Worm (Caenorhabditis elegans): ENCODE results near the gene mtre-1.

mtre-1 gene

ce11 chrII:8075324-8075810 is 25.0 kb upstream of the mtre-1 start, which contains the start of gene K02C4.2:
Gene K02C4.2, plus strand, starts transcription at chrII:8075760.
- TF ChIP-seq hmbx-1 (tag; optimal IDR thresholded peaks at IDR 0.05) = peak; percentile 22
- TF ChIP-seq tra-4 (tag; optimal IDR thresholded peaks at IDR 0.05) = peak; percentile 42
- no peak for TF ChIP-seq ama-1 (optimal IDR thresholded peaks at IDR 0.05)
- TF ChIP-seq hnd-1 (tag; optimal IDR thresholded peaks at IDR 0.05) = peak; percentile 51
- peak; percentile 81 for TF ChIP-seq sea-1 (GFP tag; conservative IDR thresholded peaks at IDR 0.05)
- peak; percentile 44 for TF ChIP-seq ceh-36 (tag; optimal IDR thresholded peaks at IDR 0.05)
- TF ChIP-seq scrt-1 (GFP tag; IDR thresholded peaks at IDR 0.05) = peak; percentile 80
- peak; percentile 69 for TF ChIP-seq tbx-37 (GFP tag; conservative IDR thresholded peaks at IDR 0.05)
- TF ChIP-seq hmg-4 (GFP tag; optimal IDR thresholded peaks at IDR 0.05) = peak; percentile 89
- peak; percentile 75 for TF ChIP-seq tbx-11 (GFP tag; IDR thresholded peaks at IDR 0.05)
- TF ChIP-seq pes-1 (GFP tag; IDR thresholded peaks at IDR 0.05) = no peak; the same call in 1 of the 2 replicates
- peak; percentile 81 for TF ChIP-seq aly-1 (tag; optimal IDR thresholded peaks at IDR 0.05)
- peak; percentile 59 for TF ChIP-seq ceh-13 (GFP tag; optimal IDR thresholded peaks at IDR 0.05)
- no peak for TF ChIP-seq ets-7 (tag; optimal IDR thresholded peaks at IDR 0.05)
- TF ChIP-seq flt-1 (GFP tag; IDR thresholded peaks at IDR 0.05) = peak; percentile 79
- peak; percentile 22 for TF ChIP-seq F13C5.2 (tag; optimal IDR thresholded peaks at IDR 0.05)
- TF ChIP-seq B0310.2 (tag; optimal IDR thresholded peaks at IDR 0.05) = peak; percentile 26

- TF ChIP-seq ceh-36 (tag; optimal IDR thresholded peaks at IDR 0.05) (no peak), hmbx-1 (tag; optimal IDR thresholded peaks at IDR 0.05) (no peak), pes-1 (GFP tag; IDR thresholded peaks at IDR 0.05) (no peak)
Measured at ce11 chrII:8074058-8074457, 23.7 kb upstream of the mtre-1 start.

- TF ChIP-seq flt-1 (GFP tag; IDR thresholded peaks at IDR 0.05) = no peak
- TF ChIP-seq aly-1 (tag; optimal IDR thresholded peaks at IDR 0.05) = no peak
- no peak for TF ChIP-seq ets-7 (tag; optimal IDR thresholded peaks at IDR 0.05)
- no peak for TF ChIP-seq scrt-1 (GFP tag; IDR thresholded peaks at IDR 0.05)
- no peak for TF ChIP-seq tbx-11 (GFP tag; IDR thresholded peaks at IDR 0.05)
- TF ChIP-seq B0310.2 (tag; optimal IDR thresholded peaks at IDR 0.05) = no peak
- TF ChIP-seq tra-4 (tag; optimal IDR thresholded peaks at IDR 0.05) = no peak
- no peak for TF ChIP-seq tbx-37 (GFP tag; conservative IDR thresholded peaks at IDR 0.05)
- no peak for TF ChIP-seq ceh-36 (tag; optimal IDR thresholded peaks at IDR 0.05)
- TF ChIP-seq ceh-13 (GFP tag; optimal IDR thresholded peaks at IDR 0.05) = no peak
- TF ChIP-seq pes-1 (GFP tag; IDR thresholded peaks at IDR 0.05) = no peak
- no peak for TF ChIP-seq ama-1 (optimal IDR thresholded peaks at IDR 0.05)
- TF ChIP-seq F13C5.2 (tag; optimal IDR thresholded peaks at IDR 0.05) = no peak
- TF ChIP-seq hnd-1 (tag; optimal IDR thresholded peaks at IDR 0.05) = no peak
- TF ChIP-seq hmg-4 (GFP tag; optimal IDR thresholded peaks at IDR 0.05) = no peak
- no peak for TF ChIP-seq sea-1 (GFP tag; conservative IDR thresholded peaks at IDR 0.05)
- no peak for TF ChIP-seq hmbx-1 (tag; optimal IDR thresholded peaks at IDR 0.05)
Measured at ce11 chrII:8073222-8073621, 22.8 kb upstream of the mtre-1 start, which contains the start of gene gpcp-2. Gene gpcp-2, minus strand, starts transcription at chrII:8073374.

ce11 chrII:8071801-8072544 is 21.6 kb upstream of the mtre-1 start:
- TF ChIP-seq F13C5.2 (tag; optimal IDR thresholded peaks at IDR 0.05) = no peak
- no peak for TF ChIP-seq scrt-1 (GFP tag; IDR thresholded peaks at IDR 0.05)
- TF ChIP-seq hnd-1 (tag; optimal IDR thresholded peaks at IDR 0.05) = no peak
- TF ChIP-seq pes-1 (GFP tag; IDR thresholded peaks at IDR 0.05) = no peak
- no peak for TF ChIP-seq B0310.2 (tag; optimal IDR thresholded peaks at IDR 0.05)
- TF ChIP-seq hmbx-1 (tag; optimal IDR thresholded peaks at IDR 0.05) = no peak
- TF ChIP-seq tra-4 (tag; optimal IDR thresholded peaks at IDR 0.05) = no peak
- TF ChIP-seq tbx-11 (GFP tag; IDR thresholded peaks at IDR 0.05) = no peak
- no peak for TF ChIP-seq hmg-4 (GFP tag; optimal IDR thresholded peaks at IDR 0.05)
- TF ChIP-seq ceh-13 (GFP tag; optimal IDR thresholded peaks at IDR 0.05) = no peak
- no peak for TF ChIP-seq ets-7 (tag; optimal IDR thresholded peaks at IDR 0.05)
- no peak for TF ChIP-seq ceh-36 (tag; optimal IDR thresholded peaks at IDR 0.05)
- no peak for TF ChIP-seq ama-1 (optimal IDR thresholded peaks at IDR 0.05)
- TF ChIP-seq aly-1 (tag; optimal IDR thresholded peaks at IDR 0.05) = no peak
- TF ChIP-seq sea-1 (GFP tag; conservative IDR thresholded peaks at IDR 0.05) = no peak
- TF ChIP-seq tbx-37 (GFP tag; conservative IDR thresholded peaks at IDR 0.05) = no peak
- TF ChIP-seq flt-1 (GFP tag; IDR thresholded peaks at IDR 0.05) = no peak

ce11 chrII:8071012-8071625 is 20.7 kb upstream of the mtre-1 start:
- TF ChIP-seq hmbx-1 (tag; optimal IDR thresholded peaks at IDR 0.05) = no peak
- no peak for TF ChIP-seq B0310.2 (tag; optimal IDR thresholded peaks at IDR 0.05)
- TF ChIP-seq pes-1 (GFP tag; IDR thresholded peaks at IDR 0.05) = no peak
- no peak for TF ChIP-seq hmg-4 (GFP tag; optimal IDR thresholded peaks at IDR 0.05)
- no peak for TF ChIP-seq aly-1 (tag; optimal IDR thresholded peaks at IDR 0.05)
- TF ChIP-seq ceh-36 (tag; optimal IDR thresholded peaks at IDR 0.05) = no peak
- no peak for TF ChIP-seq tbx-11 (GFP tag; IDR thresholded peaks at IDR 0.05)
- TF ChIP-seq ama-1 (optimal IDR thresholded peaks at IDR 0.05) = no peak
- no peak for TF ChIP-seq ceh-13 (GFP tag; optimal IDR thresholded peaks at IDR 0.05)
- TF ChIP-seq ets-7 (tag; optimal IDR thresholded peaks at IDR 0.05) = no peak
- TF ChIP-seq F13C5.2 (tag; optimal IDR thresholded peaks at IDR 0.05) = no peak
- no peak for TF ChIP-seq tbx-37 (GFP tag; conservative IDR thresholded peaks at IDR 0.05)
- TF ChIP-seq hnd-1 (tag; optimal IDR thresholded peaks at IDR 0.05) = no peak
- no peak for TF ChIP-seq scrt-1 (GFP tag; IDR thresholded peaks at IDR 0.05)
- no peak for TF ChIP-seq tra-4 (tag; optimal IDR thresholded peaks at IDR 0.05)
- no peak for TF ChIP-seq flt-1 (GFP tag; IDR thresholded peaks at IDR 0.05)
- TF ChIP-seq sea-1 (GFP tag; conservative IDR thresholded peaks at IDR 0.05) = no peak

- TF ChIP-seq hmg-4 (GFP tag; optimal IDR thresholded peaks at IDR 0.05) = no peak
- TF ChIP-seq ets-7 (tag; optimal IDR thresholded peaks at IDR 0.05) = no peak
- no peak for TF ChIP-seq ceh-36 (tag; optimal IDR thresholded peaks at IDR 0.05)
- TF ChIP-seq hmbx-1 (tag; optimal IDR thresholded peaks at IDR 0.05) = no peak
- no peak for TF ChIP-seq sea-1 (GFP tag; conservative IDR thresholded peaks at IDR 0.05)
- no peak for TF ChIP-seq B0310.2 (tag; optimal IDR thresholded peaks at IDR 0.05)
- TF ChIP-seq pes-1 (GFP tag; IDR thresholded peaks at IDR 0.05) = no peak
Measured at ce11 chrII:8065985-8066384, 15.6 kb upstream of the mtre-1 start, which contains the start of gene pdha-1. Gene pdha-1, plus strand, starts transcription at chrII:8066285.

Data from whole organism, early embryonic.